Worm (Caenorhabditis elegans) whole organism, L2 larva: ENCODE data around the gene ZC132.11.

Source experiments
- C34F6.9 ChIP-seq: fragments of 150-350 bp; optimal IDR thresholded peaks from 2 replicates; lab custom pipeline; 2014; ENCODE audit warnings: missing biosample characterization, missing genetic modification characterization
- F13H6.1 ChIP-seq: sonication (generic microtip); optimal IDR thresholded peaks from 2 replicates; lab custom pipeline; 2016; ENCODE audit warnings: missing genetic modification characterization, missing compliant biosample characterization
- Y55F3AM.14 ChIP-seq: fragments of 200-800 bp; sonication (Bioruptor generic); optimal IDR thresholded peaks from 2 replicates; lab custom pipeline; 2018; ENCODE audit warnings: mild to moderate bottlenecking, missing genetic modification characterization, missing compliant biosample characterization
- alr-1 ChIP-seq: fragments of 150-350 bp; optimal IDR thresholded peaks from 2 replicates; lab custom pipeline; 2014; ENCODE audit warnings: missing biosample characterization, missing genetic modification characterization
- aly-2 ChIP-seq: fragments of 150-350 bp; optimal IDR thresholded peaks from 2 replicates; lab custom pipeline; 2014; ENCODE audit warnings: missing biosample characterization, missing genetic modification characterization
- ama-1 ChIP-seq: fragments of 150-350 bp; optimal IDR thresholded peaks from 2 replicates; lab custom pipeline; 2018; ENCODE audit warnings: inconsistent platforms
- blmp-1 ChIP-seq: sonication (generic microtip); optimal IDR thresholded peaks from 2 replicates; lab custom pipeline; 2017; ENCODE audit warnings: missing genetic modification characterization, mild to moderate bottlenecking, missing compliant biosample characterization, antibody characterized with exemption, moderate library complexity; ENCODE audit not compliant: insufficient read depth
- ceh-82 ChIP-seq: fragments of 150-350 bp; optimal IDR thresholded peaks from 2 replicates; lab custom pipeline; 2014; ENCODE audit warnings: missing biosample characterization, missing genetic modification characterization
- dmd-4 ChIP-seq: sonication (generic microtip); optimal IDR thresholded peaks from 2 replicates; lab custom pipeline; 2017; ENCODE audit warnings: missing biosample characterization, missing genetic modification characterization
- elt-1 ChIP-seq: fragments of 150-350 bp; optimal IDR thresholded peaks from 2 replicates; lab custom pipeline; 2014; ENCODE audit warnings: missing biosample characterization, missing genetic modification characterization
- gmeb-1 ChIP-seq: fragments of 150-350 bp; optimal IDR thresholded peaks from 2 replicates; lab custom pipeline; 2014; ENCODE audit warnings: missing biosample characterization, missing genetic modification characterization
- lin-11 ChIP-seq: fragments of 150-350 bp; sonication (generic microtip); optimal IDR thresholded peaks from 2 replicates; lab custom pipeline; 2014; ENCODE audit warnings: missing biosample characterization, missing genetic modification characterization, inconsistent platforms, mixed read lengths
- lin-13 ChIP-seq: fragments of 150-350 bp; optimal IDR thresholded peaks from 2 replicates; lab custom pipeline; 2014; ENCODE audit warnings: missing biosample characterization, missing genetic modification reagents, missing genetic modification characterization
- lin-39 ChIP-seq: fragments of 150-350 bp; optimal IDR thresholded peaks from 2 replicates; lab custom pipeline; 2014; ENCODE audit warnings: missing biosample characterization, missing genetic modification reagents, missing genetic modification characterization
- lsy-2 ChIP-seq, 2 experiments: fragments of 150-350 bp in 1 of 2; sonication (generic microtip) in 1 of 2; optimal IDR thresholded peaks; 2 replicates each; lab custom pipeline; 2014 to 2017; ENCODE audit warnings: missing biosample characterization in 2 of 2, missing genetic modification characterization in 2 of 2
- mab-5 ChIP-seq: fragments of 150-350 bp; optimal IDR thresholded peaks from 2 replicates; lab custom pipeline; 2014; ENCODE audit warnings: missing biosample characterization, missing genetic modification characterization
- mbf-1 ChIP-seq: sonication (generic microtip); optimal IDR thresholded peaks from 2 replicates; lab custom pipeline; 2017; ENCODE audit warnings: missing biosample characterization, missing genetic modification characterization
- mdl-1 ChIP-seq, 2 experiments: fragments of 150-350 bp in 1 of 2; sonication (generic microtip) in 1 of 2; optimal IDR thresholded peaks; 2 replicates each; lab custom pipeline; 2017; ENCODE audit warnings: missing biosample characterization in 2 of 2, missing genetic modification characterization in 2 of 2
- nhr-10 ChIP-seq: sonication (generic microtip); optimal IDR thresholded peaks from 2 replicates; lab custom pipeline; 2017; ENCODE audit warnings: missing biosample characterization, missing genetic modification characterization
- nhr-11 ChIP-seq: fragments of 150-350 bp; optimal IDR thresholded peaks from 2 replicates; lab custom pipeline; 2014; ENCODE audit warnings: missing biosample characterization, missing genetic modification characterization
- nhr-12 ChIP-seq: fragments of 150-350 bp; optimal IDR thresholded peaks from 2 replicates; lab custom pipeline; 2014; ENCODE audit warnings: missing biosample characterization, missing genetic modification characterization
- nhr-129 ChIP-seq: fragments of 150-350 bp; optimal IDR thresholded peaks from 2 replicates; lab custom pipeline; 2014; ENCODE audit warnings: missing biosample characterization, missing genetic modification characterization
- nhr-21 ChIP-seq: fragments of 150-350 bp; optimal IDR thresholded peaks from 2 replicates; lab custom pipeline; 2014; ENCODE audit warnings: missing biosample characterization, missing genetic modification characterization
- nhr-25 ChIP-seq: fragments of 150-350 bp; sonication (generic microtip); optimal IDR thresholded peaks from 3 replicates; lab custom pipeline; 2014; ENCODE audit warnings: missing biosample characterization, missing genetic modification characterization
- nhr-6 ChIP-seq: fragments of 150-350 bp; optimal IDR thresholded peaks from 2 replicates; lab custom pipeline; 2014; ENCODE audit warnings: missing biosample characterization, missing genetic modification characterization
- nhr-77 ChIP-seq: fragments of 150-350 bp; optimal IDR thresholded peaks from 2 replicates; lab custom pipeline; 2014; ENCODE audit warnings: missing biosample characterization, missing genetic modification characterization
- peb-1 ChIP-seq: fragments of 150-350 bp; optimal IDR thresholded peaks from 2 replicates; lab custom pipeline; 2014; ENCODE audit warnings: missing biosample characterization, missing genetic modification characterization
- sem-4 ChIP-seq: fragments of 150-350 bp; optimal IDR thresholded peaks from 2 replicates; lab custom pipeline; 2014; ENCODE audit warnings: missing biosample characterization, missing genetic modification reagents, missing genetic modification characterization
- skn-1 ChIP-seq: sonication (generic microtip); optimal IDR thresholded peaks from 2 replicates; lab custom pipeline; 2017; ENCODE audit warnings: missing biosample characterization, missing genetic modification characterization
- sma-9 ChIP-seq, 2 experiments: fragments of 150-350 bp in 1 of 2; sonication (generic microtip) in 1 of 2; optimal IDR thresholded peaks; 2 replicates each; lab custom pipeline; 2014 to 2016; ENCODE audit warnings: missing genetic modification characterization in 2 of 2, mild to moderate bottlenecking in 1 of 2, missing biosample characterization in 1 of 2, missing compliant biosample characterization in 1 of 2, missing genetic modification reagents in 1 of 2, moderate library complexity in 1 of 2
- snpc-4 ChIP-seq: fragments of 150-350 bp; optimal IDR thresholded peaks from 2 replicates; lab custom pipeline; 2014; ENCODE audit warnings: missing biosample characterization, missing genetic modification characterization
- unc-39 ChIP-seq: fragments of 150-350 bp; optimal IDR thresholded peaks from 2 replicates; lab custom pipeline; 2014; ENCODE audit warnings: missing biosample characterization, missing genetic modification characterization
- unc-55 ChIP-seq: fragments of 150-350 bp; sonication (generic microtip); optimal IDR thresholded peaks from 3 replicates; lab custom pipeline; 2014; ENCODE audit warnings: missing biosample characterization, missing genetic modification reagents, missing genetic modification characterization
- zag-1 ChIP-seq: fragments of 150-350 bp; optimal IDR thresholded peaks from 2 replicates; lab custom pipeline; 2014; ENCODE audit warnings: missing biosample characterization, missing genetic modification characterization
- ztf-1 ChIP-seq: fragments of 200-800 bp; sonication (Bioruptor generic); conservative IDR thresholded peaks from 2 replicates; pipeline ENCODE4 v1.3.6; 2022; ENCODE audit warnings: missing genetic modification characterization, missing compliant biosample characterization
- ztf-11 ChIP-seq: sonication (generic microtip); optimal IDR thresholded peaks from 2 replicates; lab custom pipeline; 2017; ENCODE audit warnings: missing biosample characterization, missing genetic modification characterization
- ztf-4 ChIP-seq: fragments of 150-350 bp; optimal IDR thresholded peaks from 2 replicates; lab custom pipeline; 2014; ENCODE audit warnings: missing biosample characterization, missing genetic modification characterization

ZC132.11 gene

DNA sequence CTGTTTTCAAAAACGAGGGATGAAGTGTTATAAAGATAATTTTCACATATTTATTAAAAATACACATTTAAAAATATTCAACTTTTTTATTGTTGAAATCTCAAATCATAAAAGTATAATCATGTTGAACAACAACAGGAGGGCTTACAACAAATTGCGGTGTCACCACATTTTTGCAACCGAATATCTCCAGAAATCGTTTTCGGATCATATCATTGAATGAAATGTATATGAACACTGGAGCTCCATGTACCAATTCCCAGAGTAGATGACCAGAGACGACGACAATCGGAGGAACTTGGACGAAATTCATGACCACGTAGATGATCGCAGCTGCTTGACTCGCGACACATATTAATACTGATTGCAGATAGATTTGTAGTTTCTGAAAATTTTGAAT lies 37.1 kb downstream of the ZC132.11 start:
- no peak for TF ChIP-seq nhr-10 (tag; lab: Kevin White, UChicago)

DNA sequence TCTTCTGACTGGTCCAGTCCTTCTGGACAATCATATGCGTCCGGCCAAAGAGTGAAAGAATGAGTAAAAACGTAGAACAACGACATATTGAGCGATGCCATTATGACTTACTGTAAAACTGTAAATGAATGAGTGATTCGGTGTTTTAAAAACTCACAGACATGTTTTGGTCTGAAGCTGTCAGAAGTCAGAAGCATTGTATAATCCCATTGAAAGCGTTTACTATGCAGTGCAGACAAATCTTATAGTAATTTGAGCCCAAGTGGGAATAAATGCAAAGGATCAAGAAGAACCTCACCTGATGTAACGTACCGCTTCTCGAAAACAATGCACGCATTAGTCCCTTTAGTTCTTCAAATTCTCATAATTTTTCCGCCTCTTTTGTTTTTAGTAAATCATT lies 38.4 kb downstream of the ZC132.11 start, which contains the start of gene srt-3:
TSS of gene srt-3 (minus strand) at position 101 of the 400 bp plus-strand sequence.
- TF ChIP-seq dmd-4 (tag; lab: Kevin White, UChicago) (no peak), nhr-21 (tag; lab: Kevin White, UChicago) (no peak), gmeb-1 (tag; lab: Kevin White, UChicago) (no peak), blmp-1 (tag; lab: Kevin White, UChicago) (no peak), mbf-1 (tag; lab: Kevin White, UChicago) (no peak), snpc-4 (no peak), zag-1 (no peak), F13H6.1 (tag; lab: Kevin White, UChicago) (no peak), unc-39 (tag; lab: Kevin White, UChicago) (no peak), mab-5 (tag; lab: Kevin White, UChicago) (no peak), mdl-1 (tag; optimal IDR thresholded peaks at IDR 0.05; lab: Kevin White, UChicago) (no peak), peb-1 (no peak), nhr-25 (tag; lab: Kevin White, UChicago) (no peak), aly-2 (no peak), C34F6.9 (no peak), lin-39 (no peak), lin-13 (GFP tag; lab: Kevin White, UChicago) (no peak), ztf-1 (GFP tag; lab: Robert Waterston, UW) (no peak), nhr-6 (tag; lab: Kevin White, UChicago) (no peak), ztf-4 (tag; lab: Kevin White, UChicago) (no peak)

DNA sequence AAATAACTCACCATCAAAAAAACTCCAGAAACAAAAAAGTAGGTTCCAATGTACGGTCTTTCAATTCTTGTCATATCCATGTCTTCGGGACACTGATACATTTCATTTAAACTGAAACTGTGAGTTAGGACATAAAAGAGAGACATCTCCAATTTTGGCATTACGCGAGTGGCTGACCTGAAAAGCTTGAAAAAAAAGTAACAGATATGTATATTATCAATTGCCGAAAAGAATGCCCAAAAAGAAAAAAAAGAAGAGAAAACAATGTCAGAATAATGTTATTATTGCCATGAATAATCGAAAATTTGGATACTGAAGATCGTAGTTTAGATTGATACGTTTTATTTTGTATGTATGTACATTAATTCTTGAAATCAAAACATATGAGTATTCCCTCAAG lies 42.0 kb downstream of the ZC132.11 start, which contains the start of gene srt-14:
TSS of gene srt-14 (minus strand) at position 101 of the 400 bp plus-strand sequence.
- TF ChIP-seq nhr-77 (no peak), nhr-12 (tag; lab: Kevin White, UChicago) (no peak), C34F6.9 (no peak), sma-9 (GFP tag; optimal IDR thresholded peaks at IDR 0.05; lab: Kevin White, UChicago) (no peak), sma-9 (tag; optimal IDR thresholded peaks at IDR 0.05; lab: Kevin White, UChicago) (no peak), mbf-1 (tag; lab: Kevin White, UChicago) (no peak), nhr-11 (tag; lab: Kevin White, UChicago) (no peak), skn-1 (no peak), ceh-82 (tag; lab: Kevin White, UChicago) (no peak), unc-55 (GFP tag; lab: Kevin White, UChicago) (no peak), mab-5 (tag; lab: Kevin White, UChicago) (no peak), peb-1 (no peak), ztf-11 (tag; lab: Kevin White, UChicago) (no peak), lin-13 (GFP tag; lab: Kevin White, UChicago) (no peak), zag-1 (no peak), elt-1 (no peak)

DNA sequence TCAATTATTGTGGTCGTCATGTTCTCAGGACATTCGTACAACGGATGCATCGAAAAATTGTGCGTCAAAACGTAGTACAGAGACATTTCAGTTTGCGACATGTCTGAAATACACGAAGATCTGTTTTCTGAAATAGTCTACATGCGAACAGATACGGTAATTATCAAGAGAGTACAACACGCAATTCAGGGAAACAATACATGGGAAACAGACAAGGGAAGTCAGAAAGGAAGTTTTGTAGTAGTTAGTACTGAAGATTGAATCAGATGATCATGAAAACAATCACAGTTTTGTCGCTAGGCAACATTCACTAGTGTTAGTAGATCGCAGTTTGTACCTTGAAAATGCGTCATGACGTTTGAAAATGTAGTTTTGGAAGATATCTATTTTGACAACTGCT lies 48.4 kb downstream of the ZC132.11 start, which contains the start of gene srt-13:
TSS of gene srt-13 (minus strand) at position 101 of the 400 bp plus-strand sequence.
- TF ChIP-seq mbf-1 (tag; lab: Kevin White, UChicago) = no peak
- no peak for TF ChIP-seq lsy-2 (tag; optimal IDR thresholded peaks at IDR 0.05; lab: Kevin White, UChicago)
- no peak for TF ChIP-seq skn-1
- TF ChIP-seq Y55F3AM.14 (GFP tag; lab: Kevin White, UChicago) = no peak
- TF ChIP-seq sma-9 (GFP tag; optimal IDR thresholded peaks at IDR 0.05; lab: Kevin White, UChicago) = no peak
- no peak for TF ChIP-seq sma-9 (tag; optimal IDR thresholded peaks at IDR 0.05; lab: Kevin White, UChicago)
- no peak for TF ChIP-seq peb-1
- TF ChIP-seq blmp-1 (tag; lab: Kevin White, UChicago) = no peak
- TF ChIP-seq lin-11 = no peak
- TF ChIP-seq alr-1 = no peak
- no peak for TF ChIP-seq dmd-4 (tag; lab: Kevin White, UChicago)
- no peak for TF ChIP-seq ama-1 (lab: Kevin White, UChicago)
- TF ChIP-seq nhr-25 (tag; lab: Kevin White, UChicago) = no peak
- no peak for TF ChIP-seq nhr-21 (tag; lab: Kevin White, UChicago)
- TF ChIP-seq C34F6.9 = no peak
- no peak for TF ChIP-seq sem-4
- no peak for TF ChIP-seq gmeb-1 (tag; lab: Kevin White, UChicago)
- TF ChIP-seq ztf-11 (tag; lab: Kevin White, UChicago) = no peak
- no peak for TF ChIP-seq elt-1
- no peak for TF ChIP-seq nhr-129
- TF ChIP-seq nhr-12 (tag; lab: Kevin White, UChicago) = no peak
